Fruit fly (Drosophila melanogaster) whole organism, embryonic: ENCODE measurements around the gene CG6652.

ENCODE experiments used
- ATbp ChIP-seq: fragments of 200-800 bp; sonication (Bioruptor generic); optimal IDR thresholded peaks from 2 replicates; lab custom pipeline; 2017; ENCODE audit warnings: missing biosample characterization, mild to moderate bottlenecking, missing genetic modification characterization, missing genetic modification reagents
- Antp ChIP-seq: fragments of 200-800 bp; sonication (Bioruptor generic); optimal IDR thresholded peaks from 3 replicates; lab custom pipeline; 2016; ENCODE audit warnings: missing biosample characterization, missing genetic modification characterization
- BtbVII ChIP-seq: fragments of 200-800 bp; sonication (Bioruptor generic); optimal IDR thresholded peaks from 3 replicates; lab custom pipeline; 2017; ENCODE audit warnings: missing biosample characterization, mild to moderate bottlenecking, missing genetic modification characterization
- CG10321 ChIP-seq: fragments of 200-800 bp; sonication (Bioruptor generic); IDR thresholded peaks from 2 replicates; pipeline ENCODE4 v1.3.6; 2022; ENCODE audit warnings: missing biosample characterization, missing genetic modification characterization
- CG11723 ChIP-seq: fragments of 200-800 bp; sonication (Bioruptor generic); optimal IDR thresholded peaks from 2 replicates; lab custom pipeline; 2017; ENCODE audit warnings: missing biosample characterization, mild to moderate bottlenecking, missing genetic modification characterization
- CG1233 ChIP-seq: fragments of 200-800 bp; sonication (Bioruptor generic); optimal IDR thresholded peaks from 4 replicates; lab custom pipeline; 2018; ENCODE audit warnings: missing biosample characterization, mild to moderate bottlenecking, missing genetic modification characterization
- CG12769 ChIP-seq: fragments of 200-800 bp; sonication (Bioruptor generic); optimal IDR thresholded peaks from 2 replicates; lab custom pipeline; 2019; ENCODE audit warnings: missing biosample characterization, mild to moderate bottlenecking, missing genetic modification characterization, moderate library complexity
- CG13775 ChIP-seq: fragments of 200-800 bp; sonication (Bioruptor generic); optimal IDR thresholded peaks from 3 replicates; lab custom pipeline; 2017; ENCODE audit warnings: missing biosample characterization, mild to moderate bottlenecking, missing genetic modification characterization
- CG17802 ChIP-seq: fragments of 200-800 bp; sonication (Bioruptor generic); optimal IDR thresholded peaks from 2 replicates; lab custom pipeline; 2018; ENCODE audit warnings: missing biosample characterization, mild to moderate bottlenecking, missing genetic modification characterization, moderate library complexity
- CG32772 ChIP-seq: fragments of 200-800 bp; sonication (Bioruptor generic); IDR thresholded peaks from 2 replicates; pipeline ENCODE4 v1.3.6; 2022; ENCODE audit warnings: missing biosample characterization, missing genetic modification characterization
- CG42726 ChIP-seq: fragments of 200-800 bp; sonication (Bioruptor generic); IDR thresholded peaks from 2 replicates; pipeline ENCODE4 v1.3.6; 2022; ENCODE audit warnings: missing biosample characterization, missing genetic modification characterization; ENCODE audit not compliant: partially characterized antibody
- CG4707 ChIP-seq: fragments of 200-800 bp; sonication (Bioruptor generic); optimal IDR thresholded peaks from 2 replicates; lab custom pipeline; 2018; ENCODE audit warnings: missing biosample characterization, mild to moderate bottlenecking, missing genetic modification characterization, moderate library complexity
- CG6175 ChIP-seq: fragments of 200-800 bp; sonication (Bioruptor generic); IDR thresholded peaks from 3 replicates; pipeline ENCODE4 v1.3.6; 2022; ENCODE audit warnings: missing biosample characterization, missing genetic modification characterization
- CG7963 ChIP-seq: fragments of 200-800 bp; sonication (Bioruptor generic); IDR thresholded peaks from 3 replicates; pipeline ENCODE4 v1.3.6; 2022; ENCODE audit warnings: missing biosample characterization, missing genetic modification characterization; ENCODE audit not compliant: partially characterized antibody
- CG8281 ChIP-seq: fragments of 200-800 bp; sonication (Bioruptor generic); optimal IDR thresholded peaks from 2 replicates; lab custom pipeline; 2018; ENCODE audit warnings: missing biosample characterization, mild to moderate bottlenecking, missing genetic modification characterization, moderate library complexity
- CG8290 ChIP-seq, 3 experiments: fragments of 200-800 bp; sonication (Bioruptor generic); optimal IDR thresholded peaks; 2 replicates each; lab custom pipeline; 2016 to 2019; ENCODE audit warnings: missing biosample characterization in 3 of 3, missing genetic modification characterization in 3 of 3, mild to moderate bottlenecking in 2 of 3, moderate library complexity in 1 of 3
- CkIIα-i1 ChIP-seq: fragments of 200-800 bp; sonication (Bioruptor generic); IDR thresholded peaks from 2 replicates; pipeline ENCODE4 v1.3.6; 2022; ENCODE audit warnings: missing biosample characterization, missing genetic modification characterization
- D19B ChIP-seq: fragments of 200-800 bp; sonication (Bioruptor generic); optimal IDR thresholded peaks from 2 replicates; lab custom pipeline; 2017; ENCODE audit warnings: missing biosample characterization, mild to moderate bottlenecking, missing genetic modification characterization
- Dip2 ChIP-seq: fragments of 200-800 bp; sonication (Bioruptor generic); IDR thresholded peaks from 2 replicates; pipeline ENCODE4 v1.3.6; 2022; ENCODE audit warnings: missing biosample characterization, missing genetic modification characterization
- Hmx ChIP-seq: fragments of 200-800 bp; sonication (Bioruptor generic); optimal IDR thresholded peaks from 2 replicates; lab custom pipeline; 2016; ENCODE audit warnings: missing biosample characterization, missing genetic modification characterization
- MBD-R2 ChIP-seq: fragments of 200-800 bp; sonication (Bioruptor generic); IDR thresholded peaks from 2 replicates; pipeline ENCODE4 v1.3.6; 2022; ENCODE audit warnings: missing biosample characterization, missing genetic modification characterization
- Meics ChIP-seq: fragments of 200-800 bp; sonication (Bioruptor generic); optimal IDR thresholded peaks from 2 replicates; lab custom pipeline; 2017; ENCODE audit warnings: missing biosample characterization, mild to moderate bottlenecking, missing genetic modification characterization
- Rfx ChIP-seq: fragments of 200-800 bp; sonication (Bioruptor generic); IDR thresholded peaks from 2 replicates; pipeline ENCODE4 v1.3.6; 2022; ENCODE audit warnings: missing biosample characterization, missing genetic modification characterization
- Taf1 ChIP-seq: fragments of 200-800 bp; sonication (Bioruptor generic); IDR thresholded peaks from 2 replicates; pipeline ENCODE4 v1.3.6; 2022; ENCODE audit warnings: missing biosample characterization, missing genetic modification characterization
- Tbp ChIP-seq: fragments of >200 bp; optimal IDR thresholded peaks from 2 replicates; lab custom pipeline; 2018; ENCODE audit warnings: missing biosample characterization, missing genetic modification characterization
- Usf ChIP-seq: fragments of 200-800 bp; sonication (Bioruptor generic); optimal IDR thresholded peaks from 2 replicates; lab custom pipeline; 2017; ENCODE audit warnings: missing genotype, missing biosample characterization, missing genetic modification characterization
- amos ChIP-seq: fragments of 200-800 bp; sonication (Bioruptor generic); IDR thresholded peaks from 2 replicates; pipeline ENCODE4 v1.3.6; 2022; ENCODE audit warnings: missing biosample characterization, missing genetic modification characterization; ENCODE audit not compliant: partially characterized antibody
- ato ChIP-seq: fragments of 200-800 bp; sonication (Bioruptor generic); IDR thresholded peaks from 2 replicates; pipeline ENCODE4 v1.3.6; 2022; ENCODE audit warnings: missing biosample characterization, missing genetic modification characterization; ENCODE audit not compliant: partially characterized antibody
- cas ChIP-seq: fragments of 200-800 bp; sonication (Bioruptor generic); IDR thresholded peaks from 2 replicates; pipeline ENCODE4 v1.3.6; 2022; ENCODE audit warnings: missing biosample characterization, missing genetic modification characterization
- chinmo ChIP-seq: fragments of 200-800 bp; sonication (Bioruptor generic); IDR thresholded peaks from 4 replicates; pipeline ENCODE4 v1.3.6; 2022; ENCODE audit warnings: missing biosample characterization, missing genetic modification characterization; ENCODE audit not compliant: partially characterized antibody
- crol ChIP-seq: fragments of 200-800 bp; sonication (Bioruptor generic); IDR thresholded peaks from 2 replicates; pipeline ENCODE4 v1.3.6; 2022; ENCODE audit warnings: missing biosample characterization, missing genetic modification characterization
- dati ChIP-seq: fragments of 200-800 bp; sonication (Bioruptor generic); IDR thresholded peaks from 2 replicates; pipeline ENCODE4 v1.3.6; 2022; ENCODE audit warnings: missing biosample characterization, missing genetic modification characterization
- dpn ChIP-seq, 2 experiments: fragments of 200-800 bp; sonication (Bioruptor generic); optimal IDR thresholded peaks; 3 replicates each; lab custom pipeline; 2016; ENCODE audit warnings: missing biosample characterization in 2 of 2, missing genetic modification characterization in 2 of 2
- fd96Cb ChIP-seq: fragments of 200-800 bp; sonication (Bioruptor generic); optimal IDR thresholded peaks from 2 replicates; lab custom pipeline; 2018; ENCODE audit warnings: missing biosample characterization, mild to moderate bottlenecking, missing genetic modification characterization, moderate library complexity
- gce ChIP-seq: fragments of 200-800 bp; sonication (Bioruptor generic); IDR thresholded peaks from 3 replicates; pipeline ENCODE4 v1.3.6; 2022; ENCODE audit warnings: missing biosample characterization, missing genetic modification characterization
- grn ChIP-seq: fragments of 200-800 bp; sonication (Bioruptor generic); optimal IDR thresholded peaks from 3 replicates; lab custom pipeline; 2017; ENCODE audit warnings: missing biosample characterization, missing genetic modification characterization
- gsb-n ChIP-seq: fragments of 200-800 bp; sonication (Bioruptor generic); optimal IDR thresholded peaks from 3 replicates; lab custom pipeline; 2018; ENCODE audit warnings: missing biosample characterization, mild to moderate bottlenecking, missing genetic modification characterization
- gt ChIP-seq: fragments of 200-800 bp; sonication (Bioruptor generic); IDR thresholded peaks from 2 replicates; pipeline ENCODE4 v1.3.6; 2022; ENCODE audit warnings: missing biosample characterization, missing genetic modification characterization
- hth ChIP-seq: fragments of >200 bp; optimal IDR thresholded peaks from 2 replicates; lab custom pipeline; 2017; ENCODE audit warnings: inconsistent platforms
- kay ChIP-seq: fragments of 200-800 bp; sonication (Bioruptor generic); optimal IDR thresholded peaks from 2 replicates; lab custom pipeline; 2016; ENCODE audit warnings: missing biosample characterization, missing genetic modification characterization
- luna ChIP-seq: fragments of 200-800 bp; sonication (Bioruptor generic); optimal IDR thresholded peaks from 2 replicates; lab custom pipeline; 2016; ENCODE audit warnings: missing biosample characterization, missing genetic modification characterization
- oc ChIP-seq: fragments of 200-800 bp; sonication (Bioruptor generic); optimal IDR thresholded peaks from 2 replicates; lab custom pipeline; 2018; ENCODE audit warnings: missing biosample characterization, mild to moderate bottlenecking, missing genetic modification characterization, moderate library complexity
- peb ChIP-seq: fragments of 200-800 bp; sonication (Bioruptor generic); IDR thresholded peaks from 2 replicates; pipeline ENCODE4 v1.3.6; 2022; ENCODE audit warnings: missing biosample characterization, missing genetic modification characterization
- psq ChIP-seq: fragments of 200-800 bp; sonication (Bioruptor generic); optimal IDR thresholded peaks from 2 replicates; lab custom pipeline; 2017; ENCODE audit warnings: missing biosample characterization, missing genetic modification characterization
- schlank ChIP-seq: fragments of 200-800 bp; sonication (Bioruptor generic); optimal IDR thresholded peaks from 2 replicates; lab custom pipeline; 2018; ENCODE audit warnings: missing biosample characterization, mild to moderate bottlenecking, missing genetic modification characterization
- slp2 ChIP-seq: fragments of 200-800 bp; sonication (Bioruptor generic); optimal IDR thresholded peaks from 2 replicates; lab custom pipeline; 2016; ENCODE audit warnings: missing biosample characterization, missing genetic modification characterization
- tap ChIP-seq: fragments of 200-800 bp; optimal IDR thresholded peaks from 3 replicates; lab custom pipeline; 2019; ENCODE audit warnings: missing biosample characterization, mild to moderate bottlenecking, missing genetic modification characterization, moderate library complexity
- twi ChIP-seq: fragments of 200-800 bp; optimal IDR thresholded peaks from 2 replicates; lab custom pipeline; 2019; ENCODE audit warnings: missing biosample characterization, mild to moderate bottlenecking, missing genetic modification characterization, moderate library complexity
- vnd ChIP-seq: fragments of 200-800 bp; sonication (Bioruptor generic); IDR thresholded peaks from 3 replicates; pipeline ENCODE4 v1.3.6; 2022; ENCODE audit warnings: missing biosample characterization, missing genetic modification characterization; ENCODE audit not compliant: partially characterized antibody

CG6652 gene

DNA sequence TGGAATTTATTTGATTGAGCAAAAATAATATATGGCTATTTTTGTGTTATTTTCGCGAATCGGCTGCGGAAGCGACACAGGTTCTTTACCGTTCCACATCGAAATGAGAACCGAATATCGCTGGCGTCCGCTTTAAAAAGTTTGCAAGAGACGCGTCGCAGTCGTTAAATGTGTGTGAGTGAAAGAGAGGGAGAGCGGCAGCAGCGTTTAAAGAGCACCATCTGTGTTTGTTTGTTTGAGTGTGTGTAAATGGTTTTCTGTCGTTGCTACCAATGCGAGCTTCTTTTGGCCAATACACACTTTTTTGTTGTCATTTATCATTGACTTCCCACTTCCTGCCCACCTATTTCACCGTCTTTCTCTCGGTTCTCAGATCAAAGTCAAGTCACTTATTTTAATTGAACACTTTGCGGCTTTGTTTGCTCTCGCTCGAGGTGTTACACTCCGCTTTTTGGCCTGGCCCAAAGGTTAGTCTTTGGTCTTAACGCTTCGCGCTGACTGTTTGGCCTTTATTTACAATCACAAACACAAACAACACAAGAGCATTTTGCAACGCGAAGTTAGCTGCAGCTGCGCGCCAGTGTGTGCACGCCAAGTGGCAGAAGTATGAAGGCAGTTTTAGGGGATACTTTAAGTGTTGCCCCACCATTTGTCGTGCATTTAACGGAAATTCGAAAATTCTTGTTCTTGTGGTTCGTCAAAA is 10.5 kb downstream of the CG6652 start, which contains the start of gene CG3764 (continued):
- no peak for TF ChIP-seq Dip2 (GFP tag; lab: Robert Waterston, UW)
- TF ChIP-seq Hmx: no peak
- TF ChIP-seq CG4707: peak; percentile 86
- no peak for TF ChIP-seq dati (GFP tag; lab: Robert Waterston, UW)
- peak; percentile 54 for TF ChIP-seq CG8290 (GFP tag; optimal IDR thresholded peaks at IDR 0.05; lab: Kevin White, UChicago)
- peak; percentile 83 to 94 for TF ChIP-seq CG8290 (tag; optimal IDR thresholded peaks at IDR 0.05; lab: Kevin White, UChicago)
- TF ChIP-seq peb (GFP tag; lab: Robert Waterston, UW): no peak
- TF ChIP-seq grn (GFP tag; lab: Kevin White, UChicago): peak; percentile 67
- TF ChIP-seq chinmo (GFP tag; lab: Robert Waterston, UW): peak; percentile 99
- peak; percentile 60 for TF ChIP-seq CG8281 (tag; lab: Kevin White, UChicago)
- TF ChIP-seq oc: no peak
- 0 out of 2 replicates have a peak, but pooled peaks have one; percentile 11 for TF ChIP-seq CG42726 (GFP tag; lab: Robert Waterston, UW)
- no peak for TF ChIP-seq Tbp (GFP tag; lab: Kevin White, UChicago)
- peak; percentile 76 for TF ChIP-seq tap
- TF ChIP-seq cas (GFP tag; lab: Robert Waterston, UW): no peak
- peak; percentile 43 for TF ChIP-seq D19B (GFP tag; lab: Kevin White, UChicago)
- peak; percentile 60 to 77 for TF ChIP-seq dpn (GFP tag; optimal IDR thresholded peaks at IDR 0.05; lab: Kevin White, UChicago)
- peak; percentile 63 for TF ChIP-seq Antp
- TF ChIP-seq twi (tag; lab: Kevin White, UChicago): peak; percentile 49
- peak; percentile 34 for TF ChIP-seq Usf
- TF ChIP-seq CG13775 (GFP tag; lab: Kevin White, UChicago): peak; percentile 50
- TF ChIP-seq BtbVII: peak; percentile 81
- peak; percentile 44 for TF ChIP-seq gsb-n (tag; lab: Kevin White, UChicago)
- peak; percentile 72 for TF ChIP-seq CG17802 (tag; lab: Kevin White, UChicago)
- TF ChIP-seq CG12769 (tag; lab: Kevin White, UChicago): peak; percentile 84
- TF ChIP-seq psq (GFP tag; lab: Kevin White, UChicago): no peak
- 0 out of 2 replicates have a peak, but pooled peaks have one; percentile 31 for TF ChIP-seq gt (GFP tag; lab: Robert Waterston, UW)
- no peak for TF ChIP-seq CG7963 (GFP tag; lab: Robert Waterston, UW)
- peak; percentile 89 for TF ChIP-seq CG1233 (GFP tag; lab: Kevin White, UChicago)
- no peak for TF ChIP-seq kay (GFP tag; lab: Kevin White, UChicago)
- TF ChIP-seq CG32772 (GFP tag; lab: Robert Waterston, UW): no peak
- TF ChIP-seq hth (lab: Kevin White, UChicago): no peak
- TF ChIP-seq CG11723 (GFP tag; lab: Kevin White, UChicago): peak; percentile 78
- TF ChIP-seq luna (GFP tag; lab: Kevin White, UChicago): no peak
- peak; percentile 58; the same call in 1 of the 2 replicates for TF ChIP-seq MBD-R2 (GFP tag; lab: Robert Waterston, UW)
- no peak for TF ChIP-seq vnd
- no peak for TF ChIP-seq ato (GFP tag; lab: Robert Waterston, UW)
- peak; percentile 45; the same call in 1 of the 2 replicates for TF ChIP-seq amos (GFP tag; lab: Robert Waterston, UW)
- TF ChIP-seq schlank (tag; lab: Kevin White, UChicago): peak; percentile 78
- no peak for TF ChIP-seq CkIIα-i1 (GFP tag; lab: Robert Waterston, UW)
- TF ChIP-seq slp2 (GFP tag; lab: Kevin White, UChicago): peak; percentile 59
- peak; percentile 6 for TF ChIP-seq fd96Cb (tag; lab: Kevin White, UChicago)
- peak; percentile 72 for TF ChIP-seq Rfx (GFP tag; lab: Robert Waterston, UW)
- 0 out of 3 replicates have a peak, but pooled peaks have one; percentile 15 for TF ChIP-seq CG6175 (GFP tag; lab: Robert Waterston, UW)
- peak; percentile 50 for TF ChIP-seq CG10321 (GFP tag; lab: Robert Waterston, UW)
- peak; percentile 60; the same call in 1 of the 3 replicates for TF ChIP-seq gce
- TF ChIP-seq Taf1 (GFP tag; lab: Robert Waterston, UW): no peak
- TF ChIP-seq Meics (GFP tag; lab: Kevin White, UChicago): peak; percentile 77
- TF ChIP-seq crol (GFP tag; lab: Robert Waterston, UW): no peak
- TF ChIP-seq ATbp (GFP tag; lab: Kevin White, UChicago): peak; percentile 91
